Fruit fly (Drosophila melanogaster) whole organism, prepupa: Measurements from ENCODE around the gene Mnt.

ENCODE experiments used
- CG15336 ChIP-seq: fragments of 200-800 bp; sonication (Bioruptor generic); IDR thresholded peaks from 2 replicates; pipeline ENCODE4 v1.3.6; 2022; ENCODE audit warnings: missing biosample characterization, missing genetic modification characterization
- CG8632 ChIP-seq: fragments of 200-800 bp; sonication (Bioruptor generic); optimal IDR thresholded peaks from 3 replicates; lab custom pipeline; 2016; ENCODE audit warnings: missing biosample characterization, missing genetic modification characterization

dm6 chrX:3747566-3747965 is 76.0 kb downstream of the Mnt start:
- TF ChIP-seq CG8632 (GFP tag; lab: Kevin White, UChicago) (no peak), CG15336 (GFP tag; lab: Robert Waterston, UW) (no peak)
